Fruit fly (Drosophila melanogaster): ENCODE results near the gene Tollo.

Gene Tollo

DNA sequence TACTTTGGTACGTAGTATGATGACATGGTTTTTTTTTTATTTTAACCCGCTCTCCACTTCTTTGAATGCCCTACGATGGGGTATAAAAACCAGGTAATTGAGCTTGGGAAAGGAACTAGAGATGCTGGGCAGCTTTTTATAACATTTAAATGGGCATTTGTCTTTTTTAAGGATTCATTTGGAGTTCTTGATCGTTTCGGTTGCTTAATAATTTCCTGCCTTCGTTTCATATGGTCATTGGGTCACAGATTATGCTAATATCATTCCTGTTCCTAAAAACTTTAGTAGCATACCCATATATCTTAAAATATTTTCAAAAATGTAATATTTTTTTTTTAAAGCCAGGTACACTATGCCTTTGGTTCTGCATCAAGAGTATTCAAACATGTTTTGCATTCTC is 46.7 kb upstream of the Tollo start (continued):
- peak; percentile 62 for TF ChIP-seq fru (GFP tag; optimal IDR thresholded peaks at IDR 0.05)
- TF ChIP-seq jim (GFP tag; optimal IDR thresholded peaks at IDR 0.05), result no peak

- peak; percentile 41 for TF ChIP-seq woc (GFP tag; optimal IDR thresholded peaks at IDR 0.05)
- TF ChIP-seq Rel (GFP tag; optimal IDR thresholded peaks at IDR 0.05), result no peak
- TF ChIP-seq Rel (tag; optimal IDR thresholded peaks at IDR 0.05), result no peak
These were observed 45.7 kb upstream of the Tollo start for dm6 chr3L:15189707-15190106.

DNA sequence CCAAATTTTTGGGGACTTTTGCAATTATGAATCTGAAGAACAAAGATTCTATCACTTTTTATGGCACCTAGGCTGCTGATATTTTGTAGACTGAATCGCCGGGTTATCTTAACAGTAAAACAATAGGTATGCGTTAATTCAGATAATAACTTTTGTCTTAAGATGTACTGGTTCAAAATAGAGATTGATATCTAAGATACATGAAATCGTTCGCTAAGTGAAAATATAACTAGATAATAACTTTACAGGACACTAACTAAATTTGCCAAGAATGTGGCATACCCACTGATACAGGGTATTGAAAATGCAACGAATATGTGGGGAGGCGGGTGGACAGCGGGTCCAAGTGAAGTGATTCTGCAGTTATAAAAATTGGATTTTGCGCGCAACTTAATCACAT is 43.2 kb upstream of the Tollo start:
- peak; percentile 61 for TF ChIP-seq woc (GFP tag; optimal IDR thresholded peaks at IDR 0.05)
- TF ChIP-seq lola (GFP tag; optimal IDR thresholded peaks at IDR 0.05), result no peak

dm6 chr3L:15195548-15195947 is 39.9 kb upstream of the Tollo start:
- TF ChIP-seq Jra (GFP tag; optimal IDR thresholded peaks at IDR 0.05), result no peak
- TF ChIP-seq woc (GFP tag; optimal IDR thresholded peaks at IDR 0.05), result no peak
- TF ChIP-seq Hr83 (GFP tag; optimal IDR thresholded peaks at IDR 0.05; ENCODE audit: poor library complexity, severe bottlenecking), result no peak

dm6 chr3L:15196189-15196588 is 39.2 kb upstream of the Tollo start:
- TF ChIP-seq foxo (GFP tag; optimal IDR thresholded peaks at IDR 0.05) (peak in 1 of 2 experiments; percentile 34), Sp1 (GFP tag; optimal IDR thresholded peaks at IDR 0.05) (peak; percentile 2), Rel (GFP tag; optimal IDR thresholded peaks at IDR 0.05) (no peak), Rel (tag; optimal IDR thresholded peaks at IDR 0.05) (no peak), Vsx2 (GFP tag; optimal IDR thresholded peaks at IDR 0.05; ENCODE audit: partially characterized antibody) (peak; percentile 71)

DNA sequence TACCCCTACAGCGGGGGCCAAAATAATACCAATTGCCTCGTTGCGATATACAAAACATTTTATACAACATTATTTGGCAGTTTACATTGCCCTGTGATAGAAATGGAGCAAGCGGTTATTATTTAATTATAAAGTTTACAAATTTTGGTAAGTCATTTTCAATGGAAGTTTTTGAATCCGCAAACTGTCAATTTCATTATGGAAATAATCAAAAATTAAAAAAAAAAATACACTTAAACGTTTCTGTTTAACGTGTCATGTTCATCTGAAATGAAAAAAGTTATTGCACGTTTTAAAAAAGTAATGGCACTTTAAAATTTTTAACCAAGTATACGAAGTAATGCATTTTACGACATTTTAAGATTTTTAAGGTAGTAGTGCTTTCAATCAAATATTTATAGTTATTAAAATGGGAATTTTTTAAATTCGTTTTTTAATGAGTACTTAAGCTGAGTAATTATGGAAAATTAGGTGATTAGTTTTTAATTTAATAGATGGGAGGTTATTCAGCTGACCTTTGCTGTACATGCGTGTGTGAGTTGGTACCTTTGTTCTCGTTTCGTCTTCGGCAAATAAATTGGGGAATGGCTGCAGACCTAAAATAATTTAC is 38.6 kb upstream of the Tollo start:
- TF ChIP-seq psq (GFP tag; optimal IDR thresholded peaks at IDR 0.05) (peak; percentile 1), N (GFP tag; optimal IDR thresholded peaks at IDR 0.05) (no peak)

DNA sequence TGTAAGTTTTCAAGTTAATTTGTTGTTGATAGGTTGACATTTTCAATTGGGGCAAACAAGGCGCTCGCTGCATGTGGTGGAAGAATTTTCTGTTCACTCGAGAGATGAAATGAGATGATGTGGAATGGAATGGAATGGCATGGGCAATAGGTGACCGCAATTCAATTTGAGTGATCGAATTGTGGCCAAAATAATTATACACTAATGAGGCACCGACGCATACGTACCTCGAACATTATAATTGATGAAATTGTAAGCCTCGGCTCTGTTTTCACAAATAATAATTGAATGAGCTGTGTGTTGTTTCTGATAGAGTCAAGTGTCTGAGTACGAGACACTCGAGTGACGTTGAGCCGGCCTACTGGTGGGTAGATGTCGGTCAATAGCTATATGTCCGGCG is 37.4 kb upstream of the Tollo start:
- TF ChIP-seq Hr78 (GFP tag; optimal IDR thresholded peaks at IDR 0.05), result no peak
- no peak for TF ChIP-seq CG32264 (GFP tag; optimal IDR thresholded peaks at IDR 0.05)
- no peak for TF ChIP-seq CrebA (GFP tag; optimal IDR thresholded peaks at IDR 0.05; ENCODE audit: borderline replicate concordance)
- TF ChIP-seq woc (GFP tag; optimal IDR thresholded peaks at IDR 0.05), result no peak
- no peak for TF ChIP-seq Jra (GFP tag; optimal IDR thresholded peaks at IDR 0.05)
- TF ChIP-seq lola (GFP tag; optimal IDR thresholded peaks at IDR 0.05), result no peak
- no peak for TF ChIP-seq rgr (GFP tag; optimal IDR thresholded peaks at IDR 0.05)
- no peak for TF ChIP-seq br (GFP tag; optimal IDR thresholded peaks at IDR 0.05)
- TF ChIP-seq psq (GFP tag; optimal IDR thresholded peaks at IDR 0.05), result no peak
- TF ChIP-seq Abd-B (GFP tag; optimal IDR thresholded peaks at IDR 0.05), result no peak

dm6 chr3L:15199216-15200090 is 36.0 kb upstream of the Tollo start:
- TF ChIP-seq GATAd (GFP tag; optimal IDR thresholded peaks at IDR 0.05) (no peak), woc (GFP tag; optimal IDR thresholded peaks at IDR 0.05) (no peak), pan (optimal IDR thresholded peaks at IDR 0.05) (no peak), rgr (GFP tag; optimal IDR thresholded peaks at IDR 0.05) (no peak), foxo (GFP tag; optimal IDR thresholded peaks at IDR 0.05) (no peak), Hnf4 (GFP tag; optimal IDR thresholded peaks at IDR 0.05) (no peak), Dif (GFP tag; optimal IDR thresholded peaks at IDR 0.05; ENCODE audit: partially characterized antibody) (no peak), CrebA (GFP tag; optimal IDR thresholded peaks at IDR 0.05; ENCODE audit: borderline replicate concordance) (no peak), dsf (GFP tag; optimal IDR thresholded peaks at IDR 0.05; ENCODE audit: borderline replicate concordance) (no peak), Myc (optimal IDR thresholded peaks at IDR 0.05) (no peak), Dfd (GFP tag; optimal IDR thresholded peaks at IDR 0.05) (no peak), brk (GFP tag; optimal IDR thresholded peaks at IDR 0.05) (no peak), sv (GFP tag; optimal IDR thresholded peaks at IDR 0.05) (no peak), sage (GFP tag; optimal IDR thresholded peaks at IDR 0.05) (no peak), HLH106 (tag; optimal IDR thresholded peaks at IDR 0.05) (no peak), fru (GFP tag; optimal IDR thresholded peaks at IDR 0.05) (no peak), Sp1 (GFP tag; optimal IDR thresholded peaks at IDR 0.05) (no peak), ey (GFP tag; optimal IDR thresholded peaks at IDR 0.05) (no peak)

All from whole organism, wandering third instar larva.